Fruit fly (Drosophila melanogaster): ENCODE results near the gene CG43127.

DNA sequence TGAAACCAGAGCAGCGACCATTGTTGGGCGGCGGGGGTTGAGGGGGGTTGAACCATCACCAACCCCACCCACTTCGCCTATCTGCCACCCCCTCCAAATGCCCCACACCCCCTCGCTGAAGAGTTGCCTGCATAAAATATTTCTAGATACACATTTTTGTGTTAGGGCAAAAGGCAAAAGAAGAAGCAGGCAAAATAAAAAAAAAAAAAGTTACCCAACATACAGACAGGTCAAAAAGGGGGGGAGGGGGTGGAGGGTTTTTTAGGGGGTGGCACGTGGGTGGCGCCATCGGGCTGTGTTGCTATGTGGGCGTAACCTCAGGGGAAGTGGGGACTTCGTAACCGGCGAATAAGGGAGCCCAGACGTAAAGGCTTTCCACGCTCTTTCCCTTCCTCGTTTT lies 47.1 kb upstream of the CG43127 start:
- no peak for TF ChIP-seq CG8119 (GFP tag; IDR thresholded peaks at IDR 0.05)
- TF ChIP-seq achi (GFP tag; optimal IDR thresholded peaks at IDR 0.05) = no peak
- 0 out of 3 replicates have a peak, but pooled peaks have one; percentile 15 for TF ChIP-seq eg (GFP tag; IDR thresholded peaks at IDR 0.05)
- no peak for TF ChIP-seq CG11902 (GFP tag; optimal IDR thresholded peaks at IDR 0.05)

All from whole organism, prepupa.